Worm (Caenorhabditis elegans) whole organism, mixed stage, embryonic: ENCODE results near the gene fbxc-25.

Experiments used
- ceh-83 ChIP-seq: fragments of 200-800 bp; sonication (Bioruptor generic); optimal IDR thresholded peaks from 2 replicates; lab custom pipeline; 2018; ENCODE audit warnings: mild to moderate bottlenecking, missing genetic modification characterization, missing compliant biosample characterization
- elt-1 ChIP-seq: sonication (generic microtip); optimal IDR thresholded peaks from 2 replicates; lab custom pipeline; 2017; ENCODE audit warnings: missing genetic modification characterization, mild to moderate bottlenecking, missing compliant biosample characterization, antibody characterized with exemption, moderate library complexity, borderline replicate concordance; ENCODE audit not compliant: insufficient read depth
- elt-3 ChIP-seq: fragments of 150-350 bp; optimal IDR thresholded peaks from 2 replicates; lab custom pipeline; 2014; ENCODE audit warnings: missing biosample characterization, missing genetic modification characterization
- flh-1 ChIP-seq: fragments of 200-800 bp; sonication (Bioruptor generic); optimal IDR thresholded peaks from 2 replicates; lab custom pipeline; 2018; ENCODE audit warnings: mild to moderate bottlenecking, missing genetic modification characterization, moderate library complexity, missing compliant biosample characterization
- lin-13 ChIP-seq: fragments of 150-350 bp; optimal IDR thresholded peaks from 2 replicates; lab custom pipeline; 2014; ENCODE audit warnings: missing biosample characterization, missing genetic modification characterization
- mab-5 ChIP-seq: fragments of 150-350 bp; optimal IDR thresholded peaks from 2 replicates; lab custom pipeline; 2014; ENCODE audit warnings: missing biosample characterization, missing genetic modification characterization
- nhr-12 ChIP-seq: fragments of 150-350 bp; optimal IDR thresholded peaks from 2 replicates; lab custom pipeline; 2014; ENCODE audit warnings: missing biosample characterization, missing genetic modification characterization
- nhr-237 ChIP-seq: fragments of 150-350 bp; optimal IDR thresholded peaks from 2 replicates; lab custom pipeline; 2014; ENCODE audit warnings: missing biosample characterization, missing genetic modification characterization
- pha-4 ChIP-seq: fragments of 150-350 bp; optimal IDR thresholded peaks from 2 replicates; lab custom pipeline; 2018; ENCODE audit warnings: missing biosample characterization, missing genetic modification reagents, missing genetic modification characterization
- snpc-4 ChIP-seq: fragments of 150-350 bp; optimal IDR thresholded peaks from 2 replicates; lab custom pipeline; 2014; ENCODE audit warnings: missing biosample characterization, missing genetic modification characterization
- unc-62 ChIP-seq: fragments of 150-350 bp; optimal IDR thresholded peaks from 2 replicates; lab custom pipeline; 2014; ENCODE audit warnings: missing biosample characterization, missing genetic modification reagents, missing genetic modification characterization

DNA sequence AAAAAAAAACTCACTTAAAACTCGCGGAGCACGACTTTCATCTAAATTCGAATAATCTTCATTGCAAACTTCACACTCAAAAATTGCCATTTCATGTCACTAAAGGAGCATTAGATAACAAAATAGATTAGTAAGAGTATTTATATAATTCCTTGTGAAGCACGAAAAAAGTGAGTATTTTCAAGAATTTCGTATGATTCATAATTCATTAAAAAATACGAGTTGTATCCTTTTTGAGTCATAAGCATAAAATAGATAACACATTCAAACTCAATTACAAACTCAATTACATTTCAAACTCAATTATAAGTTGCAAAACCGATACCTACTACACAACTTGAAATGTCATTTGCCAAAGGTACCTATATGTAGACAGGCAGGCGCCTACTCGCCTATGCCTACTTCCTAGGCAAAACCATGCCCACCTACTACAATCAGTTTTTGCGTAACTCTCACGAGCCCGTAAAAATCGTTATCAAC is 32.9 kb upstream of the fbxc-25 start, which contains the start of the genes ZK1240.8 and ZK1240.1:
- TF ChIP-seq flh-1 (GFP tag; lab: Kevin White, UChicago) (no peak), lin-13 (tag; lab: Kevin White, UChicago) (no peak), elt-3 (tag; lab: Kevin White, UChicago) (no peak), unc-62 (GFP tag; lab: Kevin White, UChicago) (no peak), ceh-83 (GFP tag; lab: Kevin White, UChicago) (no peak), mab-5 (tag; lab: Kevin White, UChicago) (no peak), snpc-4 (tag; lab: Kevin White, UChicago) (no peak), nhr-12 (tag; lab: Kevin White, UChicago) (no peak), nhr-237 (tag; lab: Kevin White, UChicago) (no peak), pha-4 (tag; lab: Kevin White, UChicago) (no peak), elt-1 (tag; lab: Kevin White, UChicago) (no peak)
